Fruit fly (Drosophila melanogaster) whole organism, prepupa: ENCODE data around the gene csw.

Experiments used
- Blimp-1 ChIP-seq: fragments of 200-800 bp; sonication (Bioruptor generic); optimal IDR thresholded peaks from 3 replicates; lab custom pipeline; 2017; ENCODE audit warnings: missing biosample characterization, missing genetic modification characterization, mild to moderate bottlenecking, moderate library complexity, missing genetic modification reagents
- CG10669 ChIP-seq: fragments of 200-800 bp; sonication (Bioruptor generic); optimal IDR thresholded peaks from 3 replicates; lab custom pipeline; 2018; ENCODE audit warnings: missing biosample characterization, mild to moderate bottlenecking, missing genetic modification characterization, moderate library complexity
- CG11294 ChIP-seq: fragments of 200-800 bp; sonication (Bioruptor generic); IDR thresholded peaks from 2 replicates; pipeline ENCODE4 v1.3.6; 2022; ENCODE audit warnings: missing biosample characterization, missing genetic modification characterization
- CG11762 ChIP-seq: fragments of 200-800 bp; sonication (Bioruptor generic); optimal IDR thresholded peaks from 3 replicates; lab custom pipeline; 2016; ENCODE audit warnings: missing biosample characterization, missing genetic modification characterization; ENCODE audit not compliant: insufficient read depth
- CG11902 ChIP-seq: fragments of 200-800 bp; sonication (Bioruptor generic); optimal IDR thresholded peaks from 3 replicates; lab custom pipeline; 2016; ENCODE audit warnings: missing biosample characterization, missing genetic modification characterization
- CG15336 ChIP-seq: fragments of 200-800 bp; sonication (Bioruptor generic); IDR thresholded peaks from 2 replicates; pipeline ENCODE4 v1.3.6; 2022; ENCODE audit warnings: missing biosample characterization, missing genetic modification characterization
- CG1621 ChIP-seq: fragments of 200-800 bp; sonication (Bioruptor generic); optimal IDR thresholded peaks from 3 replicates; lab custom pipeline; 2018; ENCODE audit warnings: missing biosample characterization, mild to moderate bottlenecking, missing genetic modification characterization
- CG16779 ChIP-seq: fragments of 200-800 bp; sonication (Bioruptor generic); optimal IDR thresholded peaks from 3 replicates; lab custom pipeline; 2017; ENCODE audit warnings: missing biosample characterization, mild to moderate bottlenecking, missing genetic modification characterization
- CG3032 ChIP-seq: fragments of 200-800 bp; optimal IDR thresholded peaks from 2 replicates; lab custom pipeline; 2019; ENCODE audit warnings: missing biosample characterization, mild to moderate bottlenecking, missing genetic modification characterization, moderate library complexity
- CG31627 ChIP-seq: fragments of 200-800 bp; sonication (Bioruptor generic); optimal IDR thresholded peaks from 3 replicates; lab custom pipeline; 2016; ENCODE audit warnings: missing biosample characterization, missing genetic modification characterization
- CG32006 ChIP-seq: fragments of 200-800 bp; sonication (Bioruptor generic); optimal IDR thresholded peaks from 3 replicates; lab custom pipeline; 2017; ENCODE audit warnings: missing biosample characterization, mild to moderate bottlenecking, missing genetic modification characterization
- CG34406 ChIP-seq: fragments of 200-800 bp; sonication (Bioruptor generic); optimal IDR thresholded peaks from 3 replicates; lab custom pipeline; 2016; ENCODE audit warnings: missing biosample characterization, missing genetic modification characterization
- CG3919 ChIP-seq: fragments of 200-800 bp; sonication (Bioruptor generic); optimal IDR thresholded peaks from 3 replicates; lab custom pipeline; 2016; ENCODE audit warnings: missing biosample characterization, missing genetic modification characterization
- CG6163 ChIP-seq: fragments of 200-800 bp; sonication (Bioruptor generic); IDR thresholded peaks from 3 replicates; pipeline ENCODE4 v1.3.6; 2022; ENCODE audit warnings: missing biosample characterization, missing genetic modification characterization
- CG6276 ChIP-seq: fragments of 200-800 bp; sonication (Bioruptor generic); optimal IDR thresholded peaks from 2 replicates; lab custom pipeline; 2017; ENCODE audit warnings: missing biosample characterization, mild to moderate bottlenecking, missing genetic modification characterization
- CG6792 ChIP-seq: fragments of 200-800 bp; sonication (Bioruptor generic); optimal IDR thresholded peaks from 3 replicates; lab custom pipeline; 2016; ENCODE audit warnings: missing biosample characterization, missing genetic modification characterization
- CG6808 ChIP-seq: fragments of 200-800 bp; sonication (Bioruptor generic); optimal IDR thresholded peaks from 3 replicates; lab custom pipeline; 2017; ENCODE audit warnings: missing biosample characterization, missing genetic modification characterization, mild to moderate bottlenecking, moderate library complexity, missing genetic modification reagents
- CG6854 ChIP-seq: fragments of 200-800 bp; sonication (Bioruptor generic); optimal IDR thresholded peaks from 2 replicates; lab custom pipeline; 2017; ENCODE audit warnings: missing biosample characterization, mild to moderate bottlenecking, missing genetic modification characterization
- CG7368 ChIP-seq: fragments of 200-800 bp; sonication (Bioruptor generic); optimal IDR thresholded peaks from 3 replicates; lab custom pipeline; 2016; ENCODE audit warnings: missing biosample characterization, missing genetic modification characterization
- CG8119 ChIP-seq: fragments of 200-800 bp; sonication (Bioruptor generic); IDR thresholded peaks from 3 replicates; pipeline ENCODE4 v1.3.6; 2022; ENCODE audit warnings: missing biosample characterization, missing genetic modification characterization
- CG8319 ChIP-seq: fragments of 200-800 bp; sonication (Bioruptor generic); optimal IDR thresholded peaks from 3 replicates; lab custom pipeline; 2016; ENCODE audit warnings: missing biosample characterization, missing genetic modification characterization
- CG8632 ChIP-seq: fragments of 200-800 bp; sonication (Bioruptor generic); optimal IDR thresholded peaks from 3 replicates; lab custom pipeline; 2016; ENCODE audit warnings: missing biosample characterization, missing genetic modification characterization
- CG9139 ChIP-seq: fragments of 200-800 bp; sonication (Bioruptor generic); optimal IDR thresholded peaks from 3 replicates; lab custom pipeline; 2017; ENCODE audit warnings: missing biosample characterization, mild to moderate bottlenecking, missing genetic modification characterization
- Eip75B ChIP-seq: fragments of 200-800 bp; sonication (Bioruptor generic); optimal IDR thresholded peaks from 3 replicates; lab custom pipeline; 2016; ENCODE audit warnings: missing biosample characterization, missing genetic modification characterization
- Eip78C ChIP-seq: fragments of 200-800 bp; sonication (Bioruptor generic); peaks from one replicate; lab custom pipeline; 2016; ENCODE audit warnings: missing biosample characterization, missing genetic modification characterization
- Eip93F ChIP-seq: fragments of 200-800 bp; sonication (Bioruptor generic); optimal IDR thresholded peaks from 2 replicates; lab custom pipeline; 2016; ENCODE audit warnings: missing biosample characterization, mild to moderate bottlenecking, missing genetic modification characterization
- Ets21C ChIP-seq: fragments of 200-800 bp; sonication (Bioruptor generic); optimal IDR thresholded peaks from 3 replicates; lab custom pipeline; 2016; ENCODE audit warnings: missing biosample characterization, missing genetic modification characterization
- Hr38 ChIP-seq: sonication (Bioruptor generic); optimal IDR thresholded peaks from 2 replicates; lab custom pipeline; 2016; ENCODE audit warnings: missing biosample characterization, missing genetic modification characterization
- Hr39 ChIP-seq: fragments of 200-800 bp; sonication (Bioruptor generic); optimal IDR thresholded peaks from 2 replicates; lab custom pipeline; 2016; ENCODE audit warnings: missing biosample characterization, missing genetic modification characterization
- Hr4 ChIP-seq: fragments of 200-800 bp; sonication (Bioruptor generic); optimal IDR thresholded peaks from 3 replicates; lab custom pipeline; 2016; ENCODE audit warnings: missing biosample characterization, missing genetic modification characterization
- Lpt ChIP-seq: fragments of 200-800 bp; sonication (Bioruptor generic); optimal IDR thresholded peaks from 3 replicates; lab custom pipeline; 2016; ENCODE audit warnings: missing biosample characterization, missing genetic modification characterization
- OdsH ChIP-seq: fragments of 200-800 bp; sonication (Bioruptor generic); optimal IDR thresholded peaks from 3 replicates; lab custom pipeline; 2016; ENCODE audit warnings: missing biosample characterization, missing genetic modification characterization
- Smox ChIP-seq: fragments of 200-800 bp; sonication (Bioruptor generic); optimal IDR thresholded peaks from 3 replicates; lab custom pipeline; 2016; ENCODE audit warnings: missing biosample characterization, missing genetic modification characterization
- Sox102F ChIP-seq: fragments of 200-800 bp; sonication (Bioruptor generic); optimal IDR thresholded peaks from 2 replicates; lab custom pipeline; 2016; ENCODE audit warnings: missing biosample characterization, mild to moderate bottlenecking, missing genetic modification characterization
- Sox14 ChIP-seq: fragments of 200-800 bp; sonication (Bioruptor generic); optimal IDR thresholded peaks from 3 replicates; lab custom pipeline; 2016; ENCODE audit warnings: missing biosample characterization, missing genetic modification characterization
- Sox15 ChIP-seq: fragments of 200-800 bp; sonication (Bioruptor generic); optimal IDR thresholded peaks from 3 replicates; lab custom pipeline; 2016; ENCODE audit warnings: missing biosample characterization, missing genetic modification characterization
- achi ChIP-seq: fragments of 200-800 bp; sonication (Bioruptor generic); optimal IDR thresholded peaks from 3 replicates; lab custom pipeline; 2016; ENCODE audit warnings: missing biosample characterization, missing genetic modification characterization
- acj6 ChIP-seq: fragments of 200-800 bp; sonication (Bioruptor generic); optimal IDR thresholded peaks from 3 replicates; lab custom pipeline; 2016; ENCODE audit warnings: missing biosample characterization, missing genetic modification characterization
- dac ChIP-seq: fragments of 200-800 bp; sonication (Bioruptor generic); optimal IDR thresholded peaks from 2 replicates; lab custom pipeline; 2017; ENCODE audit warnings: missing biosample characterization, mild to moderate bottlenecking, missing genetic modification characterization
- dsx ChIP-seq: fragments of 200-800 bp; optimal IDR thresholded peaks from 3 replicates; lab custom pipeline; 2019; ENCODE audit warnings: missing biosample characterization, mild to moderate bottlenecking, missing genetic modification characterization, moderate library complexity; ENCODE audit not compliant: poor library complexity, severe bottlenecking
- eg ChIP-seq: fragments of 200-800 bp; sonication (Bioruptor generic); IDR thresholded peaks from 3 replicates; pipeline ENCODE4 v1.3.6; 2022; ENCODE audit warnings: missing biosample characterization, missing genetic modification characterization
- esn ChIP-seq: fragments of 200-800 bp; sonication (Bioruptor generic); optimal IDR thresholded peaks from 2 replicates; lab custom pipeline; 2016; ENCODE audit warnings: missing biosample characterization, mild to moderate bottlenecking, missing genetic modification characterization, moderate library complexity
- fd59A ChIP-seq: fragments of 200-800 bp; sonication (Bioruptor generic); optimal IDR thresholded peaks from 2 replicates; lab custom pipeline; 2017; ENCODE audit warnings: missing biosample characterization, mild to moderate bottlenecking, missing genetic modification characterization, missing genetic modification reagents
- fd85E ChIP-seq: fragments of 200-800 bp; sonication (Bioruptor generic); optimal IDR thresholded peaks from 3 replicates; lab custom pipeline; 2016; ENCODE audit warnings: missing biosample characterization, missing genetic modification characterization
- fkh ChIP-seq: fragments of 200-800 bp; sonication (Bioruptor generic); optimal IDR thresholded peaks from 3 replicates; lab custom pipeline; 2017; ENCODE audit warnings: missing biosample characterization, mild to moderate bottlenecking, missing genetic modification characterization, moderate library complexity
- lz ChIP-seq: fragments of 200-800 bp; sonication (Bioruptor generic); optimal IDR thresholded peaks from 3 replicates; lab custom pipeline; 2016; ENCODE audit warnings: missing biosample characterization, missing genetic modification characterization
- pdm3 ChIP-seq: fragments of 200-800 bp; sonication (Bioruptor generic); optimal IDR thresholded peaks from 3 replicates; lab custom pipeline; 2016; ENCODE audit warnings: missing biosample characterization, missing genetic modification characterization
- spab ChIP-seq: fragments of 200-800 bp; sonication (Bioruptor generic); optimal IDR thresholded peaks from 2 replicates; lab custom pipeline; 2017; ENCODE audit warnings: missing biosample characterization, mild to moderate bottlenecking, missing genetic modification characterization, missing genetic modification reagents
- svp ChIP-seq: fragments of 200-800 bp; sonication (Bioruptor generic); peaks from one replicate; lab custom pipeline; 2016; ENCODE audit warnings: missing biosample characterization, missing genetic modification characterization
- topi ChIP-seq: fragments of 200-800 bp; sonication (Bioruptor generic); optimal IDR thresholded peaks from 3 replicates; lab custom pipeline; 2016; ENCODE audit warnings: missing biosample characterization, missing genetic modification characterization
- vri ChIP-seq: fragments of 200-800 bp; sonication (Bioruptor generic); optimal IDR thresholded peaks from 3 replicates; lab custom pipeline; 2016; ENCODE audit warnings: missing biosample characterization, mild to moderate bottlenecking, missing genetic modification characterization

Gene csw

dm6 chrX:2145690-2146470 is 51.8 kb downstream of the csw start:
- TF ChIP-seq spab (peak; percentile 4), fd85E (GFP tag; lab: Kevin White, UChicago) (no peak), pdm3 (GFP tag; lab: Kevin White, UChicago) (peak; percentile 62), dac (peak; percentile 48), CG6854 (GFP tag; lab: Kevin White, UChicago) (no peak), fd59A (GFP tag; lab: Kevin White, UChicago) (peak; percentile 45), CG11902 (peak; percentile 48), CG3919 (GFP tag; lab: Kevin White, UChicago) (peak; percentile 51), Eip93F (GFP tag; lab: Kevin White, UChicago) (no peak), CG3032 (tag; lab: Kevin White, UChicago) (peak; percentile 52), svp (GFP tag; lab: Kevin White, UChicago) (peak; percentile 90), CG1621 (peak; percentile 2), Sox15 (GFP tag; lab: Kevin White, UChicago) (peak; percentile 41), Ets21C (GFP tag; lab: Kevin White, UChicago) (peak; percentile 65), Hr38 (GFP tag; lab: Kevin White, UChicago) (no peak), eg (GFP tag; lab: Robert Waterston, UW) (peak; percentile 47; the same call in 2 of the 3 replicates), CG10669 (GFP tag; lab: Kevin White, UChicago) (peak; percentile 12), fkh (GFP tag; lab: Kevin White, UChicago) (peak; percentile 5), CG8319 (peak; percentile 54), Hr39 (GFP tag; lab: Kevin White, UChicago) (peak; percentile 78), vri (GFP tag; lab: Kevin White, UChicago) (peak; percentile 40), Sox14 (GFP tag; lab: Kevin White, UChicago) (peak; percentile 47), CG31627 (GFP tag; lab: Kevin White, UChicago) (peak; percentile 65), Eip75B (GFP tag; lab: Kevin White, UChicago) (peak; percentile 66), CG11762 (GFP tag; lab: Kevin White, UChicago) (peak; percentile 39), CG6276 (GFP tag; lab: Kevin White, UChicago) (peak; percentile 10), Eip78C (peak; percentile 89), achi (peak; percentile 37), topi (GFP tag; lab: Kevin White, UChicago) (peak; percentile 67), CG16779 (no peak), esn (GFP tag; lab: Kevin White, UChicago) (peak; percentile 76), CG32006 (GFP tag; lab: Kevin White, UChicago) (peak; percentile 67), Sox102F (peak; percentile 65), CG6792 (peak; percentile 52), Lpt (GFP tag; lab: Kevin White, UChicago) (no peak), CG34406 (GFP tag; lab: Kevin White, UChicago) (peak; percentile 6), CG15336 (GFP tag; lab: Robert Waterston, UW) (peak; percentile 62), CG8119 (GFP tag; lab: Robert Waterston, UW) (peak; percentile 60), CG6163 (GFP tag; lab: Robert Waterston, UW) (no peak), CG8632 (GFP tag; lab: Kevin White, UChicago) (peak; percentile 9), OdsH (GFP tag; lab: Kevin White, UChicago) (peak; percentile 59), dsx (GFP tag; lab: Kevin White, UChicago) (peak; percentile 13), Smox (GFP tag; lab: Kevin White, UChicago) (peak; percentile 66), acj6 (GFP tag; lab: Kevin White, UChicago) (peak; percentile 62), Blimp-1 (no peak), CG9139 (GFP tag; lab: Kevin White, UChicago) (no peak), Hr4 (GFP tag; lab: Kevin White, UChicago) (peak; percentile 52), CG7368 (GFP tag; lab: Kevin White, UChicago) (peak; percentile 45), lz (GFP tag; lab: Kevin White, UChicago) (peak; percentile 73), CG11294 (GFP tag; lab: Robert Waterston, UW) (no peak), CG6808 (peak; percentile 32)
